Fruit fly (Drosophila melanogaster) whole organism, embryonic: ENCODE results near the gene CG15534.

Source experiments
- ATbp ChIP-seq: fragments of 200-800 bp; sonication (Bioruptor generic); optimal IDR thresholded peaks from 2 replicates; lab custom pipeline; 2017; ENCODE audit warnings: missing biosample characterization, mild to moderate bottlenecking, missing genetic modification characterization, missing genetic modification reagents
- CG10431 ChIP-seq: fragments of 200-800 bp; sonication (Bioruptor generic); optimal IDR thresholded peaks from 3 replicates; lab custom pipeline; 2018; ENCODE audit warnings: missing biosample characterization, mild to moderate bottlenecking, missing genetic modification characterization
- CG15601 ChIP-seq: fragments of 200-800 bp; sonication (Bioruptor generic); optimal IDR thresholded peaks from 3 replicates; lab custom pipeline; 2019; ENCODE audit warnings: missing biosample characterization, mild to moderate bottlenecking, missing genetic modification characterization, moderate library complexity
- CG16813 ChIP-seq: fragments of 200-800 bp; sonication (Bioruptor generic); IDR thresholded peaks from 3 replicates; pipeline ENCODE4 v1.3.6; 2022; ENCODE audit warnings: missing biosample characterization, missing genetic modification characterization; ENCODE audit not compliant: partially characterized antibody
- CG17829 ChIP-seq: fragments of 200-800 bp; optimal IDR thresholded peaks from 2 replicates; lab custom pipeline; 2019; ENCODE audit warnings: missing biosample characterization, mild to moderate bottlenecking, missing genetic modification characterization, moderate library complexity
- CG18262 ChIP-seq: fragments of 200-800 bp; optimal IDR thresholded peaks from 3 replicates; lab custom pipeline; 2019; ENCODE audit warnings: missing biosample characterization, mild to moderate bottlenecking, missing genetic modification characterization, moderate library complexity
- CG18599 ChIP-seq: fragments of 200-800 bp; sonication (Bioruptor generic); optimal IDR thresholded peaks from 3 replicates; lab custom pipeline; 2017; ENCODE audit warnings: missing biosample characterization, missing genetic modification characterization, mild to moderate bottlenecking, moderate library complexity, missing genetic modification reagents
- CG32772 ChIP-seq: fragments of 200-800 bp; sonication (Bioruptor generic); IDR thresholded peaks from 2 replicates; pipeline ENCODE4 v1.3.6; 2022; ENCODE audit warnings: missing biosample characterization, missing genetic modification characterization
- CG3281 ChIP-seq: fragments of 200-800 bp; sonication (Bioruptor generic); optimal IDR thresholded peaks from 3 replicates; lab custom pipeline; 2017; ENCODE audit warnings: missing biosample characterization, mild to moderate bottlenecking, missing genetic modification characterization
- CG5245 ChIP-seq: fragments of 200-800 bp; sonication (Bioruptor generic); optimal IDR thresholded peaks from 3 replicates; lab custom pipeline; 2016; ENCODE audit warnings: missing biosample characterization, missing genetic modification characterization
- CG7372 ChIP-seq: fragments of 200-800 bp; sonication (Bioruptor generic); IDR thresholded peaks from 2 replicates; pipeline ENCODE4 v1.3.6; 2022; ENCODE audit warnings: missing biosample characterization, missing genetic modification characterization
- CG8281 ChIP-seq: fragments of 200-800 bp; sonication (Bioruptor generic); optimal IDR thresholded peaks from 2 replicates; lab custom pipeline; 2018; ENCODE audit warnings: missing biosample characterization, mild to moderate bottlenecking, missing genetic modification characterization, moderate library complexity
- D ChIP-seq, 2 experiments: fragments of 200-800 bp in 1 of 2; fragments of >200 bp in 1 of 2; sonication (Bioruptor generic) in 1 of 2; optimal IDR thresholded peaks; 2 replicates in 1 of 2; 3 replicates in 1 of 2; lab custom pipeline; 2017; ENCODE audit warnings: mild to moderate bottlenecking in 1 of 2, missing biosample characterization in 1 of 2, missing genetic modification characterization in 1 of 2, missing genetic modification reagents in 1 of 2
- Dp ChIP-seq: fragments of 200-800 bp; sonication (Bioruptor generic); optimal IDR thresholded peaks from 2 replicates; lab custom pipeline; 2018; ENCODE audit warnings: missing biosample characterization, mild to moderate bottlenecking, missing genetic modification characterization, moderate library complexity
- Dref ChIP-seq: fragments of 200-800 bp; sonication (Bioruptor generic); IDR thresholded peaks from 2 replicates; pipeline ENCODE4 v1.3.6; 2022; ENCODE audit warnings: missing biosample characterization, missing genetic modification characterization
- HHEX ChIP-seq: fragments of 200-800 bp; sonication (Bioruptor generic); optimal IDR thresholded peaks from 3 replicates; lab custom pipeline; 2017; ENCODE audit warnings: missing biosample characterization, mild to moderate bottlenecking, missing genetic modification characterization, missing genetic modification reagents
- Hr39 ChIP-seq: fragments of >200 bp; optimal IDR thresholded peaks from 2 replicates; lab custom pipeline; 2017
- Hsf ChIP-seq: fragments of 200-800 bp; sonication (Bioruptor generic); optimal IDR thresholded peaks from 3 replicates; lab custom pipeline; 2016; ENCODE audit warnings: missing biosample characterization, missing genetic modification characterization
- MTF-1 ChIP-seq: fragments of 200-800 bp; sonication (Bioruptor generic); optimal IDR thresholded peaks from 2 replicates; lab custom pipeline; 2018; ENCODE audit warnings: missing biosample characterization, mild to moderate bottlenecking, missing genetic modification characterization, borderline replicate concordance
- Pdp1 ChIP-seq, 2 experiments: fragments of 200-800 bp; sonication (Bioruptor generic); optimal IDR thresholded peaks; 3 replicates each; lab custom pipeline; 2016; ENCODE audit warnings: missing biosample characterization in 2 of 2, missing genetic modification characterization in 2 of 2, mild to moderate bottlenecking in 1 of 2, moderate library complexity in 1 of 2
- Side ChIP-seq: fragments of 200-800 bp; sonication (Bioruptor generic); optimal IDR thresholded peaks from 2 replicates; lab custom pipeline; 2016; ENCODE audit warnings: missing biosample characterization, missing genetic modification characterization
- Sox102F ChIP-seq: fragments of 200-800 bp; sonication (Bioruptor generic); optimal IDR thresholded peaks from 2 replicates; lab custom pipeline; 2018; ENCODE audit warnings: missing biosample characterization, mild to moderate bottlenecking, missing genetic modification characterization, moderate library complexity
- Tbp ChIP-seq: fragments of >200 bp; optimal IDR thresholded peaks from 2 replicates; lab custom pipeline; 2018; ENCODE audit warnings: missing biosample characterization, missing genetic modification characterization
- Trl ChIP-seq, 3 experiments: fragments of >200 bp in 2 of 3; fragments of 200-800 bp in 1 of 3; sonication (Bioruptor generic) in 1 of 3; optimal IDR thresholded peaks; 2 replicates in 1 of 3; 3 replicates in 2 of 3; lab custom pipeline; 2016 to 2017; ENCODE audit warnings: missing biosample characterization in 1 of 3, missing genetic modification characterization in 1 of 3
- Vsx1 ChIP-seq: fragments of 200-800 bp; sonication (Bioruptor generic); optimal IDR thresholded peaks from 2 replicates; lab custom pipeline; 2017; ENCODE audit warnings: missing biosample characterization, mild to moderate bottlenecking, missing genetic modification characterization, missing genetic modification reagents
- al ChIP-seq: fragments of 200-800 bp; sonication (Bioruptor generic); IDR thresholded peaks from 2 replicates; pipeline ENCODE4 v1.3.6; 2022; ENCODE audit warnings: missing biosample characterization, missing genetic modification characterization
- aop ChIP-seq: fragments of 200-800 bp; sonication (Bioruptor generic); IDR thresholded peaks from 2 replicates; pipeline ENCODE4 v1.3.6; 2022; ENCODE audit warnings: missing biosample characterization, missing genetic modification characterization
- ash1 ChIP-seq: fragments of 200-800 bp; sonication (Bioruptor generic); optimal IDR thresholded peaks from 2 replicates; lab custom pipeline; 2018; ENCODE audit warnings: missing biosample characterization, mild to moderate bottlenecking, missing genetic modification characterization
- cad ChIP-seq: fragments of >200 bp; optimal IDR thresholded peaks from 2 replicates; lab custom pipeline; 2017; ENCODE audit warnings: missing biosample characterization, missing genetic modification characterization
- dpn ChIP-seq, 2 experiments: fragments of 200-800 bp; sonication (Bioruptor generic); optimal IDR thresholded peaks; 3 replicates each; lab custom pipeline; 2016; ENCODE audit warnings: missing biosample characterization in 2 of 2, missing genetic modification characterization in 2 of 2
- exex ChIP-seq: fragments of 200-800 bp; sonication (Bioruptor generic); optimal IDR thresholded peaks from 4 replicates; lab custom pipeline; 2018; ENCODE audit warnings: missing biosample characterization, mild to moderate bottlenecking, missing genetic modification characterization, moderate library complexity
- ftz-f1 ChIP-seq: fragments of 200-800 bp; sonication (Bioruptor generic); optimal IDR thresholded peaks from 2 replicates; lab custom pipeline; 2016; ENCODE audit warnings: missing biosample characterization, missing genetic modification characterization
- fu2 ChIP-seq: fragments of 200-800 bp; sonication (Bioruptor generic); optimal IDR thresholded peaks from 2 replicates; lab custom pipeline; 2016; ENCODE audit warnings: missing biosample characterization, missing genetic modification characterization
- hb ChIP-seq: fragments of 200-800 bp; sonication (Bioruptor generic); IDR thresholded peaks from 3 replicates; pipeline ENCODE4 v1.3.6; 2022; ENCODE audit warnings: missing biosample characterization, missing genetic modification characterization; ENCODE audit not compliant: partially characterized antibody
- inv ChIP-seq: fragments of 200-800 bp; sonication (Bioruptor generic); IDR thresholded peaks from 2 replicates; pipeline ENCODE4 v1.3.6; 2022; ENCODE audit warnings: missing biosample characterization, missing genetic modification characterization; ENCODE audit not compliant: partially characterized antibody
- ken ChIP-seq: fragments of 200-800 bp; sonication (Bioruptor generic); IDR thresholded peaks from 3 replicates; pipeline ENCODE4 v1.3.6; 2022; ENCODE audit warnings: missing biosample characterization, missing genetic modification characterization
- knrl ChIP-seq: fragments of 200-800 bp; sonication (Bioruptor generic); IDR thresholded peaks from 3 replicates; pipeline ENCODE4 v1.3.6; 2022; ENCODE audit warnings: missing biosample characterization, missing genetic modification characterization; ENCODE audit not compliant: partially characterized antibody
- lilli ChIP-seq: fragments of 200-800 bp; sonication (Bioruptor generic); optimal IDR thresholded peaks from 3 replicates; lab custom pipeline; 2016; ENCODE audit warnings: missing biosample characterization, missing genetic modification characterization
- odd ChIP-seq: fragments of 200-800 bp; sonication (Bioruptor generic); optimal IDR thresholded peaks from 2 replicates; lab custom pipeline; 2017; ENCODE audit warnings: missing biosample characterization, mild to moderate bottlenecking, missing genetic modification characterization
- ro ChIP-seq: fragments of 200-800 bp; sonication (Bioruptor generic); IDR thresholded peaks from 2 replicates; pipeline ENCODE4 v1.3.6; 2022; ENCODE audit warnings: missing biosample characterization, missing genetic modification characterization
- sd ChIP-seq: fragments of 200-800 bp; sonication (Bioruptor generic); optimal IDR thresholded peaks from 3 replicates; lab custom pipeline; 2018; ENCODE audit warnings: missing biosample characterization, mild to moderate bottlenecking, missing genetic modification characterization, moderate library complexity
- sens-2 ChIP-seq: fragments of 200-800 bp; sonication (Bioruptor generic); IDR thresholded peaks from 2 replicates; pipeline ENCODE4 v1.3.6; 2022; ENCODE audit warnings: missing biosample characterization, missing genetic modification characterization
- sim ChIP-seq: fragments of 200-800 bp; sonication (Bioruptor generic); IDR thresholded peaks from 2 replicates; pipeline ENCODE4 v1.3.6; 2022; ENCODE audit warnings: missing biosample characterization, missing genetic modification characterization
- slp2 ChIP-seq: fragments of 200-800 bp; sonication (Bioruptor generic); optimal IDR thresholded peaks from 2 replicates; lab custom pipeline; 2016; ENCODE audit warnings: missing biosample characterization, missing genetic modification characterization
- tap ChIP-seq: fragments of 200-800 bp; optimal IDR thresholded peaks from 3 replicates; lab custom pipeline; 2019; ENCODE audit warnings: missing biosample characterization, mild to moderate bottlenecking, missing genetic modification characterization, moderate library complexity
- toy ChIP-seq: fragments of 200-800 bp; sonication (Bioruptor generic); IDR thresholded peaks from 2 replicates; pipeline ENCODE4 v1.3.6; 2022; ENCODE audit warnings: missing biosample characterization, missing genetic modification characterization
- tx ChIP-seq: fragments of 200-800 bp; sonication (Bioruptor generic); optimal IDR thresholded peaks from 2 replicates; lab custom pipeline; 2016; ENCODE audit warnings: missing biosample characterization, missing genetic modification characterization
- wor ChIP-seq: fragments of 200-800 bp; sonication (Bioruptor generic); IDR thresholded peaks from 2 replicates; pipeline ENCODE4 v1.3.6; 2022; ENCODE audit warnings: missing biosample characterization, missing genetic modification characterization

CG15534 gene

DNA sequence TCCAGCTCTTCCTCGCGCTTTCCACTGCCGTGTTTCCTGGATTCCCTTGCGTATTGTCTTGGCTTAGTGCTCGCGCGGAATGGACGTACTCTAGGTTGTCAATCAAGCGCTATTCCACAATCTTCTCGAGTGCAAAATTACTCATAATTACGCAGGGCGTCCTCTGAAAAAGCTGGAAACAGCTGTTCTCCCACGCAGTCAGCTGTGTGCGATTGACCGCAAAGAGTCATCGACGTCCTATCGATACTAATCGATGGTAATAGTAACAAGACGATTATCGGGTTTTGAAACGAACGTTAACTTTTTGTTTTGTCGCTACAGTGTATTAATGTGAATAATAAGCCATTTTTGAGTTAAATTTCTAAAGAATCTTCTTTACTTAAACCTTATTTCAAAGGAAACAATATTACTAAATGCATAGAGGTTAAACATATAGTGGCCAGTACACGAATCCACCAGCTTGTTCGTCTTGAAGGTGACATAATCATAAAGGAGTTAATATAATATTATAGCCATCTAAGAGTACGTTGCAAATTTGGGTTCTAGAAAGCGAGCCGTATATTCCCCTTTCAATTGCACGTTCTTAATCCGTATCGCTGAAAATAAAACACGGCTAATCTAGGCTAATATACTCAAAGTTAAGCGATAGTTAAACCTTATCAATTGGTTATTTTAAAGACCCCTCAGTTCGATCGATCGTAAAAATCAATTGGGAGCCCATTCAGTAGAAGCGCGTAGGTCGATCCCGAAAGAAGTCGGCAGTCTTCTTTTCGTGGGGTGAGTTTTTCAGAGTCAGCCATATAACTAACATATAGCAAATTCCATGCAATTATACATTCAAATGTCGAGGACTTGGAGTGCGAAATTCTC lies 27.4 kb downstream of the CG15534 start, which contains the start of the genes CG2224 and CDase (continued):
- no peak for TF ChIP-seq HHEX (GFP tag; lab: Kevin White, UChicago)
- TF ChIP-seq MTF-1 (GFP tag; lab: Kevin White, UChicago): no peak
- TF ChIP-seq CG16813: peak; percentile 84
- TF ChIP-seq odd (GFP tag; lab: Kevin White, UChicago): no peak
- TF ChIP-seq tap: no peak
- no peak for TF ChIP-seq ken (GFP tag; lab: Robert Waterston, UW)
- no peak for TF ChIP-seq ATbp (GFP tag; lab: Kevin White, UChicago)
- peak; percentile 77 for TF ChIP-seq knrl
- no peak for TF ChIP-seq sim (GFP tag; lab: Robert Waterston, UW)
- TF ChIP-seq D (optimal IDR thresholded peaks at IDR 0.05; lab: Kevin White, UChicago): peak; percentile 48
- TF ChIP-seq D (GFP tag; optimal IDR thresholded peaks at IDR 0.05; lab: Kevin White, UChicago): no peak
- TF ChIP-seq CG18262 (tag; lab: Kevin White, UChicago): no peak
- peak; percentile 97 for TF ChIP-seq Dref (GFP tag; lab: Robert Waterston, UW)
- TF ChIP-seq wor: no peak
- TF ChIP-seq lilli: no peak
- no peak for TF ChIP-seq CG15601 (tag; lab: Kevin White, UChicago)
- no peak for TF ChIP-seq Hr39 (lab: Kevin White, UChicago)
- TF ChIP-seq CG5245 (GFP tag; lab: Kevin White, UChicago): no peak
- TF ChIP-seq cad (GFP tag; lab: Kevin White, UChicago): no peak
- TF ChIP-seq inv: peak; percentile 72
- TF ChIP-seq CG18599 (GFP tag; lab: Kevin White, UChicago): no peak
- no peak for TF ChIP-seq sd (tag; lab: Kevin White, UChicago)
- TF ChIP-seq ash1 (GFP tag; lab: Kevin White, UChicago): no peak
- no peak for TF ChIP-seq Side (GFP tag; lab: Kevin White, UChicago)
- TF ChIP-seq CG8281 (tag; lab: Kevin White, UChicago): no peak
- no peak for TF ChIP-seq fu2 (GFP tag; lab: Kevin White, UChicago)
- no peak for TF ChIP-seq toy (GFP tag; lab: Robert Waterston, UW)
- TF ChIP-seq Tbp (GFP tag; lab: Kevin White, UChicago): no peak
- no peak for TF ChIP-seq dpn (GFP tag; optimal IDR thresholded peaks at IDR 0.05; lab: Kevin White, UChicago)
- TF ChIP-seq ro (GFP tag; lab: Robert Waterston, UW): no peak
- peak; percentile 82 for TF ChIP-seq hb (GFP tag; lab: Robert Waterston, UW)
- TF ChIP-seq Dp: peak; percentile 74
- TF ChIP-seq tx (GFP tag; lab: Kevin White, UChicago): no peak
- peak; percentile 71 for TF ChIP-seq exex (tag; lab: Kevin White, UChicago)
- no peak for TF ChIP-seq Trl (optimal IDR thresholded peaks at IDR 0.05; lab: Kevin White, UChicago)
- no peak for TF ChIP-seq Trl (GFP tag; optimal IDR thresholded peaks at IDR 0.05; lab: Kevin White, UChicago)
- TF ChIP-seq CG10431: no peak
- no peak for TF ChIP-seq CG32772 (GFP tag; lab: Robert Waterston, UW)
- no peak for TF ChIP-seq slp2
- TF ChIP-seq Pdp1 (GFP tag; optimal IDR thresholded peaks at IDR 0.05; lab: Kevin White, UChicago): peak in 1 of 2 experiments; percentile 48
- TF ChIP-seq Vsx1 (GFP tag; lab: Kevin White, UChicago): peak; percentile 5
- TF ChIP-seq Hsf (GFP tag; lab: Kevin White, UChicago): no peak
- TF ChIP-seq ftz-f1 (GFP tag; lab: Kevin White, UChicago): no peak
- TF ChIP-seq sens-2: no peak
- no peak for TF ChIP-seq al (GFP tag; lab: Robert Waterston, UW)
- TF ChIP-seq CG17829: no peak
- TF ChIP-seq CG7372 (GFP tag; lab: Robert Waterston, UW): no peak
- TF ChIP-seq CG3281 (GFP tag; lab: Kevin White, UChicago): no peak
- no peak for TF ChIP-seq aop
- TF ChIP-seq Sox102F (GFP tag; lab: Kevin White, UChicago): no peak
